Fruit fly (Drosophila melanogaster): Measurements from ENCODE around the gene CG46320.
A peak's percentile ranks its signal among the peaks of the same experiment; 100 is the strongest.

CG46320 gene

DNA sequence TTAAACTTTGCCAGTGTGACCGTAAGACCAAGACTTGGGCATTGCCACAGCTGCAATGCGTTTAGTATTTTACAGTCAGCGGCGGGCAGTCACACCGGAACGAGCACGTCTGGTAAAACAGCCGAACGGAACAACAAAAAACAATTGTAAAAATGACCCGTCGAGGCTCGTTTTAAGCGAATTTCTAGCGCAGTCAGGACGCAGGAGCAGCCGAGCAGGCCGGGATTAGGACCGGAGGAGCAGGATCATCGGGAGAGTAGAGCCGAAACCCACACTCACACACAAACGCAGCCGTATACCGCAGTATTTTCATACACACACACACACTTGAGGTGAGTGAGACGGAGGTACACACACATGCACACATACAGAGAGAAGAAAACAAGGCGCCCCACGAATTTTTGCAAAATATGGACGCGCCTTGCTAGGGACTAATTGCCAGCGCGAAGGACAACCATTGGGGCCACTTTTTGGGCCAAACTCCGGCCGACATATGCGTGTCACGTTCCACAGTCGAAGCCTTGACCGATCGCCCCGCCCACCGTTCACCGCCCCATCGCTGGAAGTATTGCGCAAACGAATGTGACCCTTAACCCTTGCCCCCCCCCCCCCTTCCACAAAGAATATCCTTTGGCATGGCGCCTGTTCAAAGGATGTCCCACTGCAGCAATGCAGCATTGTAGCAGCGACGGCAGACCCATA, 89.1 kb downstream of the CG46320 start, which contains the start of gene Usp47 (continued):
- TF ChIP-seq Hmr (GFP tag; optimal IDR thresholded peaks at IDR 0.05) (peak; percentile 28), chn (GFP tag; optimal IDR thresholded peaks at IDR 0.05) (no peak), nom (GFP tag; optimal IDR thresholded peaks at IDR 0.05) (peak; percentile 20), CG7963 (GFP tag; IDR thresholded peaks at IDR 0.05; ENCODE audit: partially characterized antibody) (no peak), Hsf (GFP tag; optimal IDR thresholded peaks at IDR 0.05) (no peak), CG16813 (GFP tag; IDR thresholded peaks at IDR 0.05; ENCODE audit: partially characterized antibody) (no peak), CG6683 (GFP tag; optimal IDR thresholded peaks at IDR 0.05) (no peak), z (GFP tag; IDR thresholded peaks at IDR 0.05) (no peak), Bdp1 (GFP tag; optimal IDR thresholded peaks at IDR 0.05) (no peak), CG9609 (GFP tag; optimal IDR thresholded peaks at IDR 0.05) (no peak), Deaf1 (tag; optimal IDR thresholded peaks at IDR 0.05) (peak; percentile 73), HmgZ (tag; optimal IDR thresholded peaks at IDR 0.05) (peak; percentile 62), wek (GFP tag; optimal IDR thresholded peaks at IDR 0.05) (no peak), CG34422 (GFP tag; IDR thresholded peaks at IDR 0.05) (peak; percentile 84; the same call in 2 of the 3 replicates), CG10267 (tag; optimal IDR thresholded peaks at IDR 0.05) (no peak), Atf6 (GFP tag; IDR thresholded peaks at IDR 0.05) (no peak), jing (GFP tag; optimal IDR thresholded peaks at IDR 0.05) (no peak), slbo (GFP tag; IDR thresholded peaks at IDR 0.05) (peak; percentile 25; the same call in 1 of the 2 replicates), crp (GFP tag; optimal IDR thresholded peaks at IDR 0.05) (peak in 1 of 2 experiments; percentile 29), p53 (GFP tag; optimal IDR thresholded peaks at IDR 0.05) (no peak), mld (GFP tag; IDR thresholded peaks at IDR 0.05; ENCODE audit: partially characterized antibody) (0 out of 3 replicates have a peak, but pooled peaks have one; percentile 36), stwl (tag; optimal IDR thresholded peaks at IDR 0.05) (peak; percentile 32), pzg (GFP tag; optimal IDR thresholded peaks at IDR 0.05) (peak; percentile 83), E2f2 (GFP tag; IDR thresholded peaks at IDR 0.05) (peak; percentile 65), CG12071 (GFP tag; optimal IDR thresholded peaks at IDR 0.05) (peak; percentile 16), Adf1 (GFP tag; IDR thresholded peaks at IDR 0.05) (no peak; the same call in 1 of the 2 replicates), CG5953 (GFP tag; IDR thresholded peaks at IDR 0.05) (no peak), CG8924 (tag; optimal IDR thresholded peaks at IDR 0.05) (peak; percentile 11), fd3F (GFP tag; optimal IDR thresholded peaks at IDR 0.05) (no peak), vnd (GFP tag; IDR thresholded peaks at IDR 0.05; ENCODE audit: partially characterized antibody) (peak; percentile 38; the same call in 1 of the 3 replicates), dm (GFP tag; optimal IDR thresholded peaks at IDR 0.05) (peak; percentile 7), klu (GFP tag; IDR thresholded peaks at IDR 0.05) (no peak), Stat92E (GFP tag; optimal IDR thresholded peaks at IDR 0.05) (peak in 1 of 3 experiments; percentile 29), ab (GFP tag; optimal IDR thresholded peaks at IDR 0.05) (no peak), CG4730 (GFP tag; IDR thresholded peaks at IDR 0.05) (no peak), nmo (GFP tag; optimal IDR thresholded peaks at IDR 0.05) (peak; percentile 0), Sry-δ (GFP tag; optimal IDR thresholded peaks at IDR 0.05) (no peak), vvl (GFP tag; IDR thresholded peaks at IDR 0.05) (peak; percentile 33; the same call in 1 of the 2 replicates), MBD-R2 (GFP tag; IDR thresholded peaks at IDR 0.05) (peak; percentile 58), CG2120 (GFP tag; optimal IDR thresholded peaks at IDR 0.05) (no peak), run (tag; optimal IDR thresholded peaks at IDR 0.05) (no peak), CG12659 (GFP tag; optimal IDR thresholded peaks at IDR 0.05) (peak; percentile 38), pfk (GFP tag; optimal IDR thresholded peaks at IDR 0.05) (no peak), CG4617 (GFP tag; optimal IDR thresholded peaks at IDR 0.05; ENCODE audit: borderline replicate concordance) (peak; percentile 96), insv (GFP tag; optimal IDR thresholded peaks at IDR 0.05) (no peak), scrt (GFP tag; optimal IDR thresholded peaks at IDR 0.05) (no peak), al (GFP tag; IDR thresholded peaks at IDR 0.05) (no peak), hkb (optimal IDR thresholded peaks at IDR 0.05) (no peak), hkb (GFP tag; IDR thresholded peaks at IDR 0.05) (0 out of 2 replicates have a peak, but pooled peaks have one; percentile 10)
